Fruit fly (Drosophila melanogaster) whole organism, embryonic: ENCODE results near the gene SmydA-2.

ENCODE experiments used
- Ada2b ChIP-seq: fragments of 200-800 bp; sonication (Bioruptor generic); IDR thresholded peaks from 2 replicates; pipeline ENCODE4 v1.3.6; 2022; ENCODE audit warnings: missing biosample characterization, missing genetic modification characterization
- Atf-2 ChIP-seq: fragments of 200-800 bp; sonication (Bioruptor generic); optimal IDR thresholded peaks from 2 replicates; lab custom pipeline; 2016; ENCODE audit warnings: missing biosample characterization, missing genetic modification characterization
- Atf6 ChIP-seq: fragments of 200-800 bp; sonication (Bioruptor generic); IDR thresholded peaks from 2 replicates; pipeline ENCODE4 v1.3.6; 2022; ENCODE audit warnings: missing biosample characterization, missing genetic modification characterization
- Awh ChIP-seq: fragments of 200-800 bp; sonication (Bioruptor generic); IDR thresholded peaks from 2 replicates; pipeline ENCODE4, ENCODE4 v1.3.6; 2022; ENCODE audit warnings: missing biosample characterization, missing genetic modification characterization
- CG10274 ChIP-seq: fragments of 200-800 bp; sonication (Bioruptor generic); optimal IDR thresholded peaks from 3 replicates; lab custom pipeline; 2017; ENCODE audit warnings: missing biosample characterization, mild to moderate bottlenecking, missing genetic modification characterization
- CG10366 ChIP-seq: fragments of 200-800 bp; sonication (Bioruptor generic); IDR thresholded peaks from 2 replicates; pipeline ENCODE4 v1.3.6; 2022; ENCODE audit warnings: missing biosample characterization, missing genetic modification characterization
- CG10654 ChIP-seq: fragments of 200-800 bp; sonication (Bioruptor generic); optimal IDR thresholded peaks from 2 replicates; lab custom pipeline; 2016; ENCODE audit warnings: missing biosample characterization, missing genetic modification characterization
- CG15011 ChIP-seq: fragments of 200-800 bp; sonication (Bioruptor generic); optimal IDR thresholded peaks from 3 replicates; lab custom pipeline; 2018; ENCODE audit warnings: missing biosample characterization, mild to moderate bottlenecking, missing genetic modification characterization
- CG15696 ChIP-seq: fragments of 200-800 bp; sonication (Bioruptor generic); optimal IDR thresholded peaks from 2 replicates; lab custom pipeline; 2019; ENCODE audit warnings: missing biosample characterization, mild to moderate bottlenecking, missing genetic modification characterization, moderate library complexity
- CG17385 ChIP-seq: fragments of 200-800 bp; sonication (Bioruptor generic); optimal IDR thresholded peaks from 3 replicates; lab custom pipeline; 2018; ENCODE audit warnings: missing biosample characterization, mild to moderate bottlenecking, missing genetic modification characterization
- CG18619 ChIP-seq: fragments of 200-800 bp; sonication (Bioruptor generic); optimal IDR thresholded peaks from 3 replicates; lab custom pipeline; 2017; ENCODE audit warnings: missing biosample characterization, mild to moderate bottlenecking, missing genetic modification characterization
- CG18764 ChIP-seq: fragments of 200-800 bp; sonication (Bioruptor generic); optimal IDR thresholded peaks from 3 replicates; lab custom pipeline; 2016; ENCODE audit warnings: missing biosample characterization, missing genetic modification characterization
- CG2202 ChIP-seq: fragments of 200-800 bp; sonication (Bioruptor generic); optimal IDR thresholded peaks from 2 replicates; lab custom pipeline; 2018; ENCODE audit warnings: missing biosample characterization, mild to moderate bottlenecking, missing genetic modification characterization
- CG2678 ChIP-seq: fragments of 200-800 bp; sonication (Bioruptor generic); optimal IDR thresholded peaks from 3 replicates; lab custom pipeline; 2019; ENCODE audit warnings: missing biosample characterization, mild to moderate bottlenecking, missing genetic modification characterization, moderate library complexity
- CG2875 ChIP-seq: fragments of 200-800 bp; sonication (Bioruptor generic); optimal IDR thresholded peaks from 2 replicates; lab custom pipeline; 2017; ENCODE audit warnings: missing biosample characterization, mild to moderate bottlenecking, missing genetic modification characterization, missing genetic modification reagents
- CG31441 ChIP-seq: fragments of 200-800 bp; sonication (Bioruptor generic); IDR thresholded peaks from 2 replicates; pipeline ENCODE4 v1.3.6; 2022; ENCODE audit warnings: missing biosample characterization, missing genetic modification characterization
- CG34376 ChIP-seq: fragments of 200-800 bp; sonication (Bioruptor generic); optimal IDR thresholded peaks from 2 replicates; lab custom pipeline; 2018; ENCODE audit warnings: missing biosample characterization, mild to moderate bottlenecking, missing genetic modification characterization
- CG3847 ChIP-seq: fragments of 200-800 bp; sonication (Bioruptor generic); IDR thresholded peaks from 2 replicates; pipeline ENCODE4 v1.3.6; 2022; ENCODE audit warnings: missing biosample characterization, missing genetic modification characterization
- CG4328 ChIP-seq: fragments of 200-800 bp; sonication (Bioruptor generic); optimal IDR thresholded peaks from 3 replicates; lab custom pipeline; 2017; ENCODE audit warnings: missing biosample characterization, missing genetic modification reagents, missing genetic modification characterization
- CG4730 ChIP-seq: fragments of 200-800 bp; sonication (Bioruptor generic); IDR thresholded peaks from 2 replicates; pipeline ENCODE4 v1.3.6; 2022; ENCODE audit warnings: missing biosample characterization, missing genetic modification characterization
- CG6813 ChIP-seq: fragments of 200-800 bp; sonication (Bioruptor generic); optimal IDR thresholded peaks from 2 replicates; lab custom pipeline; 2017; ENCODE audit warnings: missing biosample characterization, missing genetic modification characterization, mild to moderate bottlenecking, moderate library complexity, missing genetic modification reagents
- CG8290 ChIP-seq, 3 experiments: fragments of 200-800 bp; sonication (Bioruptor generic); optimal IDR thresholded peaks; 2 replicates each; lab custom pipeline; 2016 to 2019; ENCODE audit warnings: missing biosample characterization in 3 of 3, missing genetic modification characterization in 3 of 3, mild to moderate bottlenecking in 2 of 3, moderate library complexity in 1 of 3
- CG9932 ChIP-seq: fragments of 200-800 bp; sonication (Bioruptor generic); IDR thresholded peaks from 2 replicates; pipeline ENCODE4 v1.3.6; 2022; ENCODE audit warnings: missing biosample characterization, missing genetic modification characterization
- D ChIP-seq, 2 experiments: fragments of 200-800 bp in 1 of 2; fragments of >200 bp in 1 of 2; sonication (Bioruptor generic) in 1 of 2; optimal IDR thresholded peaks; 2 replicates in 1 of 2; 3 replicates in 1 of 2; lab custom pipeline; 2017; ENCODE audit warnings: mild to moderate bottlenecking in 1 of 2, missing biosample characterization in 1 of 2, missing genetic modification characterization in 1 of 2, missing genetic modification reagents in 1 of 2
- Dek ChIP-seq: fragments of 200-800 bp; sonication (Bioruptor generic); optimal IDR thresholded peaks from 3 replicates; lab custom pipeline; 2019; ENCODE audit warnings: missing biosample characterization, mild to moderate bottlenecking, missing genetic modification characterization, moderate library complexity
- E2f1 ChIP-seq: fragments of 200-800 bp; sonication (Bioruptor generic); IDR thresholded peaks from 2 replicates; pipeline ENCODE4 v1.3.6; 2022; ENCODE audit warnings: missing biosample characterization, missing genetic modification characterization
- Fer1 ChIP-seq: fragments of 200-800 bp; sonication (Bioruptor generic); optimal IDR thresholded peaks from 2 replicates; lab custom pipeline; 2017; ENCODE audit warnings: missing biosample characterization, mild to moderate bottlenecking, missing genetic modification characterization
- Gsc ChIP-seq: fragments of 200-800 bp; sonication (Bioruptor generic); IDR thresholded peaks from 2 replicates; pipeline ENCODE4 v1.3.6; 2022; ENCODE audit warnings: missing biosample characterization, missing genetic modification characterization
- HLH3B ChIP-seq: fragments of 200-800 bp; sonication (Bioruptor generic); IDR thresholded peaks from 2 replicates; pipeline ENCODE4 v1.3.6; 2022; ENCODE audit warnings: missing biosample characterization, missing genetic modification characterization
- Myb ChIP-seq: fragments of 200-800 bp; sonication (Bioruptor generic); optimal IDR thresholded peaks from 2 replicates; lab custom pipeline; 2016; ENCODE audit warnings: missing biosample characterization, missing genetic modification characterization
- Opbp ChIP-seq: fragments of 200-800 bp; sonication (Bioruptor generic); IDR thresholded peaks from 3 replicates; pipeline ENCODE4 v1.3.6; 2022; ENCODE audit warnings: missing biosample characterization, missing genetic modification characterization; ENCODE audit not compliant: partially characterized antibody
- Rx ChIP-seq: fragments of 200-800 bp; sonication (Bioruptor generic); IDR thresholded peaks from 2 replicates; pipeline ENCODE4 v1.3.6; 2022; ENCODE audit warnings: missing biosample characterization, missing genetic modification characterization
- Vsx1 ChIP-seq: fragments of 200-800 bp; sonication (Bioruptor generic); optimal IDR thresholded peaks from 2 replicates; lab custom pipeline; 2017; ENCODE audit warnings: missing biosample characterization, mild to moderate bottlenecking, missing genetic modification characterization, missing genetic modification reagents
- YL-1 ChIP-seq: fragments of 200-800 bp; sonication (Bioruptor generic); optimal IDR thresholded peaks from 3 replicates; lab custom pipeline; 2017; ENCODE audit warnings: missing biosample characterization, mild to moderate bottlenecking, missing genetic modification characterization
- ato ChIP-seq: fragments of 200-800 bp; sonication (Bioruptor generic); IDR thresholded peaks from 2 replicates; pipeline ENCODE4 v1.3.6; 2022; ENCODE audit warnings: missing biosample characterization, missing genetic modification characterization; ENCODE audit not compliant: partially characterized antibody
- dmrt99B ChIP-seq: fragments of 200-800 bp; sonication (Bioruptor generic); optimal IDR thresholded peaks from 2 replicates; lab custom pipeline; 2018; ENCODE audit warnings: missing biosample characterization, mild to moderate bottlenecking, missing genetic modification characterization, moderate library complexity
- fd102C ChIP-seq: fragments of 200-800 bp; sonication (Bioruptor generic); optimal IDR thresholded peaks from 2 replicates; lab custom pipeline; 2018; ENCODE audit warnings: missing biosample characterization, mild to moderate bottlenecking, missing genetic modification characterization, moderate library complexity
- hbn ChIP-seq: fragments of 200-800 bp; sonication (Bioruptor generic); IDR thresholded peaks from 2 replicates; pipeline ENCODE4 v1.3.6; 2022; ENCODE audit warnings: missing biosample characterization, missing genetic modification characterization; ENCODE audit not compliant: partially characterized antibody
- jigr1 ChIP-seq: fragments of 200-800 bp; sonication (Bioruptor generic); IDR thresholded peaks from 3 replicates; pipeline ENCODE4 v1.3.6; 2022; ENCODE audit warnings: missing biosample characterization, missing genetic modification characterization
- peb ChIP-seq: fragments of 200-800 bp; sonication (Bioruptor generic); IDR thresholded peaks from 2 replicates; pipeline ENCODE4 v1.3.6; 2022; ENCODE audit warnings: missing biosample characterization, missing genetic modification characterization
- schlank ChIP-seq: fragments of 200-800 bp; sonication (Bioruptor generic); optimal IDR thresholded peaks from 2 replicates; lab custom pipeline; 2018; ENCODE audit warnings: missing biosample characterization, mild to moderate bottlenecking, missing genetic modification characterization
- seq ChIP-seq: fragments of 200-800 bp; sonication (Bioruptor generic); IDR thresholded peaks from 2 replicates; pipeline ENCODE4 v1.3.6; 2022; ENCODE audit warnings: missing biosample characterization, missing genetic modification characterization
- sim ChIP-seq: fragments of 200-800 bp; sonication (Bioruptor generic); IDR thresholded peaks from 2 replicates; pipeline ENCODE4 v1.3.6; 2022; ENCODE audit warnings: missing biosample characterization, missing genetic modification characterization
- sna ChIP-seq: fragments of 200-800 bp; sonication (Bioruptor generic); IDR thresholded peaks from 2 replicates; pipeline ENCODE4 v1.3.6; 2022; ENCODE audit warnings: missing biosample characterization, missing genetic modification characterization; ENCODE audit not compliant: partially characterized antibody
- sr ChIP-seq: fragments of 200-800 bp; sonication (Bioruptor generic); IDR thresholded peaks from 3 replicates; pipeline ENCODE4 v1.3.6; 2022; ENCODE audit warnings: missing biosample characterization, missing genetic modification characterization
- stc ChIP-seq: fragments of 200-800 bp; sonication (Bioruptor generic); IDR thresholded peaks from 2 replicates; pipeline ENCODE4 v1.3.6; 2022; ENCODE audit warnings: missing biosample characterization, missing genetic modification characterization
- unc-4 ChIP-seq: fragments of 200-800 bp; sonication (Bioruptor generic); IDR thresholded peaks from 2 replicates; pipeline ENCODE4 v1.3.6; 2022; ENCODE audit warnings: missing biosample characterization, missing genetic modification characterization; ENCODE audit not compliant: partially characterized antibody

The SmydA-2 gene

dm6 chr3L:19045299-19046025, 42.4 kb upstream of the SmydA-2 start, which contains the start of gene nkd (continued):
- TF ChIP-seq CG6813 (GFP tag; lab: Kevin White, UChicago) (peak; percentile 83), CG8290 (GFP tag; optimal IDR thresholded peaks at IDR 0.05; lab: Kevin White, UChicago) (peak; percentile 76), CG8290 (tag; optimal IDR thresholded peaks at IDR 0.05; lab: Kevin White, UChicago) (peak in 1 of 2 experiments; percentile 78), D (optimal IDR thresholded peaks at IDR 0.05; lab: Kevin White, UChicago) (no peak), D (GFP tag; optimal IDR thresholded peaks at IDR 0.05; lab: Kevin White, UChicago) (peak; percentile 79), CG10366 (GFP tag; lab: Robert Waterston, UW) (peak; percentile 90), CG18764 (peak; percentile 83), sr (peak; percentile 54; the same call in 2 of the 3 replicates), YL-1 (peak; percentile 30), CG15011 (peak; percentile 18), CG10654 (GFP tag; lab: Kevin White, UChicago) (peak; percentile 72), seq (GFP tag; lab: Robert Waterston, UW) (peak; percentile 88), Opbp (GFP tag; lab: Robert Waterston, UW) (no peak; the same call in 2 of the 3 replicates), sim (GFP tag; lab: Robert Waterston, UW) (0 out of 2 replicates have a peak, but pooled peaks have one; percentile 70), CG31441 (peak; percentile 97), Rx (GFP tag; lab: Robert Waterston, UW) (peak; percentile 75), peb (GFP tag; lab: Robert Waterston, UW) (peak; percentile 62), Gsc (no peak), dmrt99B (peak; percentile 91), CG9932 (GFP tag; lab: Robert Waterston, UW) (peak; percentile 93), Ada2b (GFP tag; lab: Robert Waterston, UW) (peak; percentile 92), unc-4 (GFP tag; lab: Robert Waterston, UW) (no peak), Fer1 (GFP tag; lab: Kevin White, UChicago) (peak; percentile 85), CG4328 (GFP tag; lab: Kevin White, UChicago) (peak; percentile 60), CG2202 (tag; lab: Kevin White, UChicago) (peak; percentile 69), CG3847 (GFP tag; lab: Robert Waterston, UW) (peak; percentile 80), ato (peak; percentile 49; the same call in 1 of the 2 replicates), Awh (GFP tag; lab: Robert Waterston, UW) (peak; percentile 94), Myb (GFP tag; lab: Kevin White, UChicago) (peak; percentile 32), CG2875 (GFP tag; lab: Kevin White, UChicago) (peak; percentile 61), E2f1 (peak; percentile 93), Atf-2 (GFP tag; lab: Kevin White, UChicago) (peak; percentile 69), CG15696 (tag; lab: Kevin White, UChicago) (peak; percentile 85), CG34376 (GFP tag; lab: Kevin White, UChicago) (peak; percentile 72), Atf6 (GFP tag; lab: Robert Waterston, UW) (peak; percentile 85), CG2678 (peak; percentile 93), CG4730 (GFP tag; lab: Robert Waterston, UW) (peak; percentile 86), Dek (tag; lab: Kevin White, UChicago) (peak; percentile 91), Vsx1 (GFP tag; lab: Kevin White, UChicago) (peak; percentile 36), CG18619 (peak; percentile 84), CG10274 (GFP tag; lab: Kevin White, UChicago) (no peak), CG17385 (peak; percentile 88), HLH3B (peak; percentile 93), hbn (GFP tag; lab: Robert Waterston, UW) (peak; percentile 18; the same call in 1 of the 2 replicates), schlank (tag; lab: Kevin White, UChicago) (peak; percentile 39), sna (GFP tag; lab: Robert Waterston, UW) (no peak), jigr1 (GFP tag; lab: Robert Waterston, UW) (no peak), fd102C (peak; percentile 41), stc (peak; percentile 95)
